Fruit fly (Drosophila melanogaster) whole organism, adult: ENCODE measurements around the gene CG6126.
A peak's percentile ranks its signal among the peaks of the same experiment; 100 is the strongest.

Experiments
- CG1620 ChIP-seq: fragments of 200-800 bp; sonication (Bioruptor generic); optimal IDR thresholded peaks from 2 replicates; lab custom pipeline; 2016; ENCODE audit warnings: missing biosample characterization, missing genetic modification characterization
- CG7101 ChIP-seq: fragments of 200-800 bp; sonication (Bioruptor generic); optimal IDR thresholded peaks from 2 replicates; lab custom pipeline; 2018; ENCODE audit warnings: missing biosample characterization, mild to moderate bottlenecking, missing genetic modification characterization, moderate library complexity

- no peak for TF ChIP-seq CG1620
- peak; percentile 75 for TF ChIP-seq CG7101 (tag; lab: Kevin White, UChicago)
These were observed 45.0 kb upstream of the CG6126 start for dm6 chr3R:16247609-16248499.
